Fruit fly (Drosophila melanogaster) whole organism, pupa: ENCODE data around the gene CG17271.

Source experiments
- CG10348 ChIP-seq: fragments of 200-800 bp; sonication (Bioruptor generic); IDR thresholded peaks from 2 replicates; pipeline ENCODE4 v1.3.6; 2022; ENCODE audit warnings: missing biosample characterization, missing genetic modification characterization
- CG12605 ChIP-seq: fragments of 200-800 bp; sonication (Bioruptor generic); IDR thresholded peaks from 2 replicates; pipeline ENCODE4 v1.3.6; 2022; ENCODE audit warnings: missing biosample characterization, missing genetic modification characterization
- CG13204 ChIP-seq: fragments of 200-800 bp; sonication (Bioruptor generic); optimal IDR thresholded peaks from 2 replicates; lab custom pipeline; 2018; ENCODE audit warnings: missing biosample characterization, mild to moderate bottlenecking, missing genetic modification characterization, moderate library complexity
- CG14655 ChIP-seq: fragments of 200-800 bp; sonication (Bioruptor generic); optimal IDR thresholded peaks from 3 replicates; lab custom pipeline; 2017; ENCODE audit warnings: mild to moderate bottlenecking, missing biosample characterization, missing genetic modification reagents, missing genetic modification characterization
- CG15710 ChIP-seq: fragments of 200-800 bp; sonication (Bioruptor generic); optimal IDR thresholded peaks from 2 replicates; lab custom pipeline; 2018; ENCODE audit warnings: missing biosample characterization, mild to moderate bottlenecking, missing genetic modification characterization, moderate library complexity
- CG17806 ChIP-seq: fragments of 200-800 bp; sonication (Bioruptor generic); optimal IDR thresholded peaks from 2 replicates; lab custom pipeline; 2018; ENCODE audit warnings: missing biosample characterization, mild to moderate bottlenecking, missing genetic modification characterization, moderate library complexity
- CG32121 ChIP-seq: fragments of 200-800 bp; sonication (Bioruptor generic); IDR thresholded peaks from 2 replicates; pipeline ENCODE4 v1.3.6; 2022; ENCODE audit warnings: missing biosample characterization, missing genetic modification characterization
- CG34367 ChIP-seq: fragments of 200-800 bp; sonication (Bioruptor generic); optimal IDR thresholded peaks from 2 replicates; lab custom pipeline; 2018; ENCODE audit warnings: missing biosample characterization, mild to moderate bottlenecking, missing genetic modification characterization
- CG4496 ChIP-seq: fragments of 200-800 bp; sonication (Bioruptor generic); IDR thresholded peaks from 3 replicates; pipeline ENCODE4 v1.3.6; 2022; ENCODE audit warnings: missing biosample characterization, missing genetic modification characterization
- CG8159 ChIP-seq: fragments of 200-800 bp; sonication (Bioruptor generic); optimal IDR thresholded peaks from 3 replicates; lab custom pipeline; 2018; ENCODE audit warnings: missing biosample characterization, mild to moderate bottlenecking, missing genetic modification characterization, moderate library complexity
- CG8301 ChIP-seq: fragments of 200-800 bp; sonication (Bioruptor generic); optimal IDR thresholded peaks from 2 replicates; lab custom pipeline; 2018; ENCODE audit warnings: missing biosample characterization, mild to moderate bottlenecking, missing genetic modification characterization
- CG9948 ChIP-seq: fragments of 200-800 bp; sonication (Bioruptor generic); optimal IDR thresholded peaks from 2 replicates; lab custom pipeline; 2018; ENCODE audit warnings: missing biosample characterization, mild to moderate bottlenecking, missing genetic modification characterization, moderate library complexity
- D1 ChIP-seq: fragments of 200-800 bp; sonication (Bioruptor generic); optimal IDR thresholded peaks from 2 replicates; lab custom pipeline; 2018; ENCODE audit warnings: missing biosample characterization, mild to moderate bottlenecking, missing genetic modification characterization, moderate library complexity
- EcR ChIP-seq: fragments of 200-800 bp; sonication (Bioruptor generic); optimal IDR thresholded peaks from 3 replicates; lab custom pipeline; 2019; ENCODE audit warnings: missing biosample characterization, missing genetic modification characterization, mild to moderate bottlenecking, moderate library complexity, missing genetic modification reagents
- Ets98B ChIP-seq: fragments of 200-800 bp; sonication (Bioruptor generic); IDR thresholded peaks from 2 replicates; pipeline ENCODE4 v1.3.6; 2022; ENCODE audit warnings: missing biosample characterization, missing genetic modification characterization
- Pif1A ChIP-seq: fragments of 200-800 bp; sonication (Bioruptor generic); optimal IDR thresholded peaks from 3 replicates; lab custom pipeline; 2016; ENCODE audit warnings: missing biosample characterization, missing genetic modification characterization
- Pif1B ChIP-seq: fragments of 200-800 bp; sonication (Bioruptor generic); optimal IDR thresholded peaks from 3 replicates; lab custom pipeline; 2016; ENCODE audit warnings: missing biosample characterization, missing genetic modification characterization
- Snoo ChIP-seq: fragments of 200-800 bp; sonication (Bioruptor generic); optimal IDR thresholded peaks from 3 replicates; lab custom pipeline; 2017; ENCODE audit warnings: missing biosample characterization, mild to moderate bottlenecking, missing genetic modification characterization, inconsistent platforms
- fd96Ca ChIP-seq: fragments of 200-800 bp; sonication (Bioruptor generic); IDR thresholded peaks from 3 replicates; pipeline ENCODE4 v1.3.6; 2022; ENCODE audit warnings: missing biosample characterization, missing genetic modification characterization
- gl ChIP-seq: fragments of 200-800 bp; sonication (Bioruptor generic); optimal IDR thresholded peaks from 2 replicates; lab custom pipeline; 2018; ENCODE audit warnings: missing biosample characterization, mild to moderate bottlenecking, missing genetic modification characterization
- rn ChIP-seq: fragments of 200-800 bp; sonication (Bioruptor generic); IDR thresholded peaks from 2 replicates; pipeline ENCODE4 v1.3.6; 2022; ENCODE audit warnings: missing biosample characterization, missing genetic modification characterization

CG17271 gene

DNA sequence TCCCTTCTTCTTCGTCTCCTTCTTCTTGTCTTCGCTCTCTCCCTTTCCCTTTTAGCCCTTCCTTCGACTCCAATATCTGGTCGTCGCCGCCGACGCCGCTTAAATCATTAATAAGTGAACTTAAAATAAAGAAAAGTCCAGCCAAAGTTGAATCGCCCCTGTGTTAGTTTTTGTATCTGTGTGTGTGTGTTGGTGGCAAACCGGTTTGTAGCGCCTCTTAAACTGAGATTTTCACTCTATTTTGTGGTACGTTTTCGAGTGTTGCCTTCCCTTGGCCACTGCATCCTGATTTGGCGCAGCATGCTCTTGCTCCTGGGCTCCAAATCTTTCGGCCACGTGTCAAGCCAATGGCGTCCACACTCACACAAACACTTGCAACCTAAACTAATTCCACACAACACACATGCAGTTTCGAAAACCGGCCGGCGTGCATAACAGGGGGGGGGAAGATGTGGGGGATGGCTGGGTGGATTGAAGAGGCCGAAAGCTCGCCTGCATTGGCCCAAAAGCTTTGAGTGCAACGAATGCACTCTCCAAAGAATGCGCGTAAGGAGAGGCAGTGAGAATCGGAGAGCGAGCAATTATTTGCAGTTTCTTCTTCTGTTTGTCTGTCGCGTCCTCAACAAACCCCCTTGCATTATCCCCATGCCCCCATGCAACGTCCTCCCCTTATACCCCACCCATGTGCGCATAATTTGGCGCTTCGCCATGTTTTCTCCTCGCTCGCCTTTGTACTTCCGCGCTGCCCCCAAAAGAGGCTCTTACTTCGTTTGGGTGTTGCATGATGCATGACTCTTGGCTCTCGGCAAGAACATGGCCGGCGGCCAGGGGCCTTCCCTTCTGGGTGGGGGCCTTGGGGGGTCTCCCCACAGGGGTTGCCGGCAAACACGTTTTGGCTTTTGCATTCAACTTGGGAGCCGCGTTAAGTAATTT lies 36.9 kb downstream of the CG17271 start:
- TF ChIP-seq EcR (GFP tag; lab: Kevin White, UChicago) (peak; percentile 64), rn (GFP tag; lab: Robert Waterston, UW) (peak; percentile 43; the same call in 1 of the 2 replicates), CG10348 (0 out of 2 replicates have a peak, but pooled peaks have one; percentile 8), fd96Ca (peak; percentile 81), Ets98B (GFP tag; lab: Robert Waterston, UW) (peak; percentile 84), CG12605 (GFP tag; lab: Robert Waterston, UW) (peak; percentile 75), CG4496 (GFP tag; lab: Robert Waterston, UW) (peak; percentile 82), gl (tag; lab: Kevin White, UChicago) (peak; percentile 18), CG14655 (peak; percentile 37), CG15710 (tag; lab: Kevin White, UChicago) (peak; percentile 21), CG8159 (tag; lab: Kevin White, UChicago) (peak; percentile 41), CG17806 (tag; lab: Kevin White, UChicago) (no peak), CG8301 (tag; lab: Kevin White, UChicago) (peak; percentile 12), CG34367 (tag; lab: Kevin White, UChicago) (no peak), D1 (tag; lab: Kevin White, UChicago) (no peak), Snoo (tag; lab: Kevin White, UChicago) (peak; percentile 7), CG32121 (GFP tag; lab: Robert Waterston, UW) (peak; percentile 92), Pif1B (GFP tag; lab: Kevin White, UChicago) (no peak), CG13204 (GFP tag; lab: Kevin White, UChicago) (peak; percentile 84), Pif1A (GFP tag; lab: Kevin White, UChicago) (no peak)

DNA sequence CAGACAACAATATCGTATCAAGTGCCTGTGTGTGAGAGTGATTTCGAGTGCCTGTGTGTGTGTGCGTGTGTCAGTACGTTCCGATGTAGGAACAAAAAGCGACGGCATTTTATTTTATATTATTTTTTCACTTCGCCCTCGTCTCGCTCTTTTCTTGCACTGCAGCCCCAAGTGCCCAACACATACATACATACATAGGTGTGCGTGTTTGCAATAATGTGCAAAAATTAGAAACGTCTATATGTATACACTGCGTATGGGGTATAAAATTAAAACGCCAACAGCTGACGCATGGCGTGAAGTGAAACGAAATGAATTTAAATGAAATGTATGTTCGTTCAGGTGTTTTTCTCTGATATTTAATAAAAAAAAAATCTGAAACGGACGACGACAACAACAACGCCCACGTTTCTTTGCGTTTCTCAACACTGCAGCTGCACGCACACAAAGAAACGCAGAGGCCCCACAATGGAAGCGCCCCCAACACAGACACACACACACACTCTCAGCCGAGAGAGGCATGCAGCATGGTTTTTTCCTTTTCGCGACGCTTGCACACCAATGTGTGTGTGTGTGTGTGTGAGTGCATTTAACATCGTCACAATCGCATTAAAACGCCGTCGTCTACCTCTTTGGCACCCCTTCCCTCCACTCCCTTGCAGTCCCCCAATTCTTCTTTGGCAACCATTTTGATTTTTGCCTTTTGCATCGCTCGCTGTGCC lies 37.8 kb downstream of the CG17271 start:
- peak; percentile 28 for TF ChIP-seq gl (tag; lab: Kevin White, UChicago)
- TF ChIP-seq CG4496 (GFP tag; lab: Robert Waterston, UW), result peak; percentile 36; the same call in 2 of the 3 replicates
- TF ChIP-seq CG12605 (GFP tag; lab: Robert Waterston, UW), result peak; percentile 59
- TF ChIP-seq CG14655, result peak; percentile 65
- TF ChIP-seq CG10348, result 0 out of 2 replicates have a peak, but pooled peaks have one; percentile 10
- peak; percentile 63 for TF ChIP-seq Pif1B (GFP tag; lab: Kevin White, UChicago)
- peak; percentile 61 for TF ChIP-seq CG13204 (GFP tag; lab: Kevin White, UChicago)
- peak; percentile 69 for TF ChIP-seq Pif1A (GFP tag; lab: Kevin White, UChicago)
- TF ChIP-seq CG32121 (GFP tag; lab: Robert Waterston, UW), result peak; percentile 69
- TF ChIP-seq Ets98B (GFP tag; lab: Robert Waterston, UW), result peak; percentile 63
- TF ChIP-seq Snoo (tag; lab: Kevin White, UChicago), result peak; percentile 10
- TF ChIP-seq D1 (tag; lab: Kevin White, UChicago), result peak; percentile 15
- no peak for TF ChIP-seq EcR (GFP tag; lab: Kevin White, UChicago)
- peak; percentile 39 for TF ChIP-seq CG9948 (tag; lab: Kevin White, UChicago)
- peak; percentile 51 for TF ChIP-seq CG8301 (tag; lab: Kevin White, UChicago)
- TF ChIP-seq CG34367 (tag; lab: Kevin White, UChicago), result peak; percentile 21
- peak; percentile 77; the same call in 2 of the 3 replicates for TF ChIP-seq fd96Ca
- TF ChIP-seq CG15710 (tag; lab: Kevin White, UChicago), result peak; percentile 42
- TF ChIP-seq CG8159 (tag; lab: Kevin White, UChicago), result peak; percentile 54
- TF ChIP-seq rn (GFP tag; lab: Robert Waterston, UW), result no peak
- TF ChIP-seq CG17806 (tag; lab: Kevin White, UChicago), result peak; percentile 34

DNA sequence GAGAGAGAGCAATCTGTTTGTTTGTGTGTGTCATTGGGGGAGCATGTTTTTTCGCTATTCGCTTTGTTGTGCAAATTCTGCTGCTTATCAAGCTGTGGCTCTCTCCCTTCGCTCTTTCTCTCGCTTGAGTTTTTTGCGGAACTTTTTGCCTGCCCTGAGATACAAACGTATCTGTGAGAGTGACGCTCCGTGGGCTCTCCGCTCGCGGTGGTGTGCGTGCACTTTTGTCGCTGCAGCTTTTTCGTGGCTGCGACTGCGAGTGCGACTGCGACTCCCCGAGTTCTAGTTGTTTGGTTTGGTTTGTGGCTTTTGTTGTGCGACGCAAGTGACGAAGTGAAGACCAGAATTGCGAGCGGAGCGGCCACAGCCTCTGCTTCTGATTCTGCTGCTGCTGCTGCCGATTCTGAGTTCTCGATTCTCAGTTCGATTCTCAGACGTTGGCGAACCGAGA lies 39.0 kb downstream of the CG17271 start:
- TF ChIP-seq Ets98B (GFP tag; lab: Robert Waterston, UW) (peak; percentile 96), rn (GFP tag; lab: Robert Waterston, UW) (no peak), CG4496 (GFP tag; lab: Robert Waterston, UW) (peak; percentile 86), CG8159 (tag; lab: Kevin White, UChicago) (no peak), EcR (GFP tag; lab: Kevin White, UChicago) (peak; percentile 18), fd96Ca (peak; percentile 95), CG32121 (GFP tag; lab: Robert Waterston, UW) (peak; percentile 93), CG15710 (tag; lab: Kevin White, UChicago) (no peak), CG34367 (tag; lab: Kevin White, UChicago) (no peak), CG9948 (tag; lab: Kevin White, UChicago) (no peak), D1 (tag; lab: Kevin White, UChicago) (no peak), gl (tag; lab: Kevin White, UChicago) (no peak), CG17806 (tag; lab: Kevin White, UChicago) (no peak), Snoo (tag; lab: Kevin White, UChicago) (peak; percentile 31), CG13204 (GFP tag; lab: Kevin White, UChicago) (peak; percentile 82), CG8301 (tag; lab: Kevin White, UChicago) (no peak), CG10348 (no peak), CG12605 (GFP tag; lab: Robert Waterston, UW) (peak; percentile 85), Pif1A (GFP tag; lab: Kevin White, UChicago) (no peak), CG14655 (no peak), Pif1B (GFP tag; lab: Kevin White, UChicago) (peak; percentile 60)
